Worm (Caenorhabditis elegans): Measurements from ENCODE around the gene ugt-66.

The ugt-66 gene

ce11 chrIII:6180294-6180693, 14.1 kb downstream of the ugt-66 start (continued):
- no peak for TF ChIP-seq mml-1 (tag; optimal IDR thresholded peaks at IDR 0.05)
- no peak for TF ChIP-seq nhr-11 (tag; optimal IDR thresholded peaks at IDR 0.05)
- no peak for TF ChIP-seq nhr-237 (tag; optimal IDR thresholded peaks at IDR 0.05)
- no peak for TF ChIP-seq unc-39 (tag; optimal IDR thresholded peaks at IDR 0.05)
- no peak for TF ChIP-seq hmg-11 (tag; optimal IDR thresholded peaks at IDR 0.05)
- peak; percentile 51 for TF ChIP-seq jun-1 (tag; optimal IDR thresholded peaks at IDR 0.05)
- no peak for TF ChIP-seq egl-5 (tag; optimal IDR thresholded peaks at IDR 0.05)
- TF ChIP-seq fkh-2 (tag; optimal IDR thresholded peaks at IDR 0.05), result no peak
- TF ChIP-seq elt-3 (tag; optimal IDR thresholded peaks at IDR 0.05), result no peak
- TF ChIP-seq nhr-23 (tag; optimal IDR thresholded peaks at IDR 0.05), result no peak
- no peak for TF ChIP-seq aly-2 (tag; optimal IDR thresholded peaks at IDR 0.05)
- no peak for TF ChIP-seq egl-27 (tag; optimal IDR thresholded peaks at IDR 0.05)
- no peak for TF ChIP-seq tbx-2 (tag; optimal IDR thresholded peaks at IDR 0.05)
- no peak for TF ChIP-seq ceh-82 (tag; optimal IDR thresholded peaks at IDR 0.05)
- TF ChIP-seq pqm-1 (tag; optimal IDR thresholded peaks at IDR 0.05), result peak; percentile 87
- TF ChIP-seq elt-2 (tag; optimal IDR thresholded peaks at IDR 0.05), result peak; percentile 96
- no peak for TF ChIP-seq ceh-28 (tag; optimal IDR thresholded peaks at IDR 0.05)
- no peak for TF ChIP-seq nhr-77 (tag; optimal IDR thresholded peaks at IDR 0.05)

ce11 chrIII:6179062-6179461, 15.3 kb downstream of the ugt-66 start:
- peak; percentile 69 for TF ChIP-seq jun-1 (tag; optimal IDR thresholded peaks at IDR 0.05)
- TF ChIP-seq pqm-1 (tag; optimal IDR thresholded peaks at IDR 0.05), result peak; percentile 95
- no peak for TF ChIP-seq nhr-77 (tag; optimal IDR thresholded peaks at IDR 0.05)
- TF ChIP-seq pha-4 (tag; optimal IDR thresholded peaks at IDR 0.05), result peak; percentile 62
- TF ChIP-seq ztf-4 (tag; optimal IDR thresholded peaks at IDR 0.05), result no peak
- no peak for TF ChIP-seq egl-27 (tag; optimal IDR thresholded peaks at IDR 0.05)
- TF ChIP-seq mdl-1 (tag; optimal IDR thresholded peaks at IDR 0.05), result peak; percentile 9
- TF ChIP-seq fos-1 (tag; optimal IDR thresholded peaks at IDR 0.05), result no peak
- no peak for TF ChIP-seq nhr-76 (tag; optimal IDR thresholded peaks at IDR 0.05)
- peak; percentile 96 for TF ChIP-seq elt-2 (tag; optimal IDR thresholded peaks at IDR 0.05)

ce11 chrIII:6178586-6178985, 15.8 kb downstream of the ugt-66 start, which contains the start of gene F42A10.7:
Gene F42A10.7, minus strand, starts transcription at chrIII:6178686.
- TF ChIP-seq hmg-11 (tag; optimal IDR thresholded peaks at IDR 0.05) (no peak), nfya-1 (tag; optimal IDR thresholded peaks at IDR 0.05; ENCODE audit: insufficient read depth) (no peak), lsy-12 (tag; optimal IDR thresholded peaks at IDR 0.05) (no peak), nhr-23 (tag; optimal IDR thresholded peaks at IDR 0.05) (no peak), aly-2 (tag; optimal IDR thresholded peaks at IDR 0.05) (no peak), lin-39 (tag; optimal IDR thresholded peaks at IDR 0.05) (no peak), unc-39 (tag; optimal IDR thresholded peaks at IDR 0.05) (no peak)

ce11 chrIII:6177631-6178030, 16.7 kb downstream of the ugt-66 start:
- TF ChIP-seq nhr-11 (tag; optimal IDR thresholded peaks at IDR 0.05), result no peak
- TF ChIP-seq nhr-76 (tag; optimal IDR thresholded peaks at IDR 0.05), result no peak
- TF ChIP-seq elt-2 (tag; optimal IDR thresholded peaks at IDR 0.05), result peak; percentile 55
- no peak for TF ChIP-seq lin-39 (tag; optimal IDR thresholded peaks at IDR 0.05)
- no peak for TF ChIP-seq daf-12 (tag; optimal IDR thresholded peaks at IDR 0.05)
- TF ChIP-seq ceh-16 (tag; optimal IDR thresholded peaks at IDR 0.05), result no peak
- TF ChIP-seq pha-4 (tag; optimal IDR thresholded peaks at IDR 0.05), result peak; percentile 56

- TF ChIP-seq pqm-1 (tag; optimal IDR thresholded peaks at IDR 0.05) (no peak), nhr-25 (tag; optimal IDR thresholded peaks at IDR 0.05) (no peak), elt-2 (tag; optimal IDR thresholded peaks at IDR 0.05) (peak; percentile 27)
These were observed 17.6 kb downstream of the ugt-66 start, which contains the start of gene F42A10.6 for ce11 chrIII:6176761-6177160. Gene F42A10.6, minus strand, starts transcription at chrIII:6176861.

- no peak for TF ChIP-seq elt-1 (tag; optimal IDR thresholded peaks at IDR 0.05)
- TF ChIP-seq ceh-82 (tag; optimal IDR thresholded peaks at IDR 0.05), result no peak
- no peak for TF ChIP-seq jun-1 (tag; optimal IDR thresholded peaks at IDR 0.05)
- no peak for TF ChIP-seq lsy-12 (tag; optimal IDR thresholded peaks at IDR 0.05)
- TF ChIP-seq pqm-1 (tag; optimal IDR thresholded peaks at IDR 0.05), result no peak
- TF ChIP-seq nhr-76 (tag; optimal IDR thresholded peaks at IDR 0.05), result no peak
- no peak for TF ChIP-seq skn-1 (tag; optimal IDR thresholded peaks at IDR 0.05)
- TF ChIP-seq nhr-77 (tag; optimal IDR thresholded peaks at IDR 0.05), result no peak
- TF ChIP-seq daf-12 (tag; optimal IDR thresholded peaks at IDR 0.05), result no peak
These were observed 18.2 kb downstream of the ugt-66 start for ce11 chrIII:6176172-6176571.
